Worm (Caenorhabditis elegans): ENCODE data around the gene Y43E12A.3.

Gene Y43E12A.3

DNA sequence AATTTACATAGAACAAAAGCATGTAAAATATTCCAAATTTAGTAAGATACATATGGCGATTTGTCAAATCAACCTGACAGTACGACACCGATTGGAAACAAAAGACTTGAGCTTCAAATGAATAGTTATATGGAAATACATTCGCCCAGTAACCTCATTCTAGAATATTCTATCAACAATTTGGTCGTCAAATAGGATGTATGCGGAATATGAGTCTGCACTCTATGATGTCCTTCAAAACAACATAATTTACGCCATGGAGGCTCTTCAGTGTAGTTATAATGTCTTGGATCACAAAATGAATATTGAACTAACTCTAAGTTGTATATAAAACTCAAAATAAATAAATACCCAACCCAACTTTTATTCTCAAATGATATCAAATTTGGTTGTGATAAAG is 39.0 kb downstream of the Y43E12A.3 start:
- TF ChIP-seq tbx-8 (GFP tag; optimal IDR thresholded peaks at IDR 0.05) (no peak), nhr-237 (tag; optimal IDR thresholded peaks at IDR 0.05) (no peak), pha-4 (tag; optimal IDR thresholded peaks at IDR 0.05) (peak; percentile 7), lsy-2 (tag; optimal IDR thresholded peaks at IDR 0.05) (no peak), nhr-2 (tag; optimal IDR thresholded peaks at IDR 0.05) (no peak), ceh-39 (tag; optimal IDR thresholded peaks at IDR 0.05) (peak; percentile 35), nhr-76 (tag; optimal IDR thresholded peaks at IDR 0.05) (no peak), lin-32 (GFP tag; optimal IDR thresholded peaks at IDR 0.05) (no peak), ces-1 (GFP tag; optimal IDR thresholded peaks at IDR 0.05) (peak; percentile 44), elt-3 (tag; optimal IDR thresholded peaks at IDR 0.05) (no peak)

ce11 chrIV:11027560-11027959 is 39.9 kb downstream of the Y43E12A.3 start:
- TF ChIP-seq elt-1 (tag; optimal IDR thresholded peaks at IDR 0.05; ENCODE audit: borderline replicate concordance, insufficient read depth), result peak; percentile 72
- TF ChIP-seq ceh-83 (GFP tag; optimal IDR thresholded peaks at IDR 0.05), result no peak
- TF ChIP-seq unc-62 (GFP tag; optimal IDR thresholded peaks at IDR 0.05), result peak; percentile 98
- no peak for TF ChIP-seq mab-5 (tag; optimal IDR thresholded peaks at IDR 0.05)
- peak; percentile 38 for TF ChIP-seq elt-3 (tag; optimal IDR thresholded peaks at IDR 0.05)
- TF ChIP-seq ceh-43 (GFP tag; optimal IDR thresholded peaks at IDR 0.05), result no peak
- no peak for TF ChIP-seq nhr-12 (tag; optimal IDR thresholded peaks at IDR 0.05)
- no peak for TF ChIP-seq nhr-2 (tag; optimal IDR thresholded peaks at IDR 0.05)
- TF ChIP-seq flh-1 (GFP tag; optimal IDR thresholded peaks at IDR 0.05), result no peak
- peak; percentile 97 for TF ChIP-seq pha-4 (tag; optimal IDR thresholded peaks at IDR 0.05)
- TF ChIP-seq hlh-1 (tag; optimal IDR thresholded peaks at IDR 0.05), result peak; percentile 6
- TF ChIP-seq tbx-8 (GFP tag; optimal IDR thresholded peaks at IDR 0.05), result no peak
- peak; percentile 42 for TF ChIP-seq unc-120 (tag; optimal IDR thresholded peaks at IDR 0.05; ENCODE audit: poor library complexity, severe bottlenecking)
- no peak for TF ChIP-seq sptf-1 (tag; optimal IDR thresholded peaks at IDR 0.05)
- no peak for TF ChIP-seq unc-39 (tag; optimal IDR thresholded peaks at IDR 0.05)
- TF ChIP-seq blmp-1 (tag; optimal IDR thresholded peaks at IDR 0.05), result no peak
- TF ChIP-seq zip-8 (tag; optimal IDR thresholded peaks at IDR 0.05), result no peak
- TF ChIP-seq snpc-4 (tag; optimal IDR thresholded peaks at IDR 0.05), result no peak
- peak; percentile 72 for TF ChIP-seq ces-1 (GFP tag; optimal IDR thresholded peaks at IDR 0.05)
- no peak for TF ChIP-seq sem-2 (GFP tag; optimal IDR thresholded peaks at IDR 0.05)
- no peak for TF ChIP-seq ham-2 (GFP tag; optimal IDR thresholded peaks at IDR 0.05)
- TF ChIP-seq nhr-76 (tag; optimal IDR thresholded peaks at IDR 0.05), result no peak
- peak; percentile 5 for TF ChIP-seq lin-32 (GFP tag; optimal IDR thresholded peaks at IDR 0.05)
- no peak for TF ChIP-seq ztf-11 (tag; optimal IDR thresholded peaks at IDR 0.05)
- peak; percentile 1 for TF ChIP-seq drap-1 (GFP tag; optimal IDR thresholded peaks at IDR 0.05)
- peak; percentile 80 for TF ChIP-seq mep-1 (tag; optimal IDR thresholded peaks at IDR 0.05)
- peak; percentile 84 for TF ChIP-seq mls-2 (tag; optimal IDR thresholded peaks at IDR 0.05)
- TF ChIP-seq ceh-39 (tag; optimal IDR thresholded peaks at IDR 0.05), result peak; percentile 69
- TF ChIP-seq lin-13 (tag; optimal IDR thresholded peaks at IDR 0.05), result peak; percentile 90
- peak; percentile 23 for TF ChIP-seq M03D4.4 (tag; optimal IDR thresholded peaks at IDR 0.05)
- no peak for TF ChIP-seq nhr-28 (tag; optimal IDR thresholded peaks at IDR 0.05)
- TF ChIP-seq bed-3 (GFP tag; optimal IDR thresholded peaks at IDR 0.05), result no peak
- TF ChIP-seq nhr-237 (tag; optimal IDR thresholded peaks at IDR 0.05), result no peak
- TF ChIP-seq cnd-1 (tag; optimal IDR thresholded peaks at IDR 0.05), result peak; percentile 35
- peak; percentile 71 for TF ChIP-seq lsy-2 (tag; optimal IDR thresholded peaks at IDR 0.05)

DNA sequence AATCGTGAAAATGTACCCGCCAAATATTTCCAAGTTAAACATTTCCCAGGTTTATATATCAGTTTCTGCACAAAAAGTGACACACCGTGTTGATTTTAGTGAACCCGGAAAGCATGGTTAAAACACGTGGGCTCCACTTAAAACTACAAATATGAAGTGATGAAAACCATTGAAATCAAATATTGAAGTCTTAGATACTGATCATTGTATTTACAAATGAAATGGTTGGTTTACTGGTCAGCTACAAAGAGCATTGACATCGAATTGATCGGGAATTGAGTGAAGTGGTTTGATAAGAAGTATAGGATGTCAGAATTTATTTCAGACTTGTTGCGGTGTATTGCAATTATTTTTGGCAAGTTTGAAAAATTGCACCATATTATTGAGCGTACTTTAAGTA is 41.7 kb downstream of the Y43E12A.3 start, which contains the start of gene hrg-5:
TSS of gene hrg-5 (minus strand) at position 17 of the 400 bp plus-strand sequence.
- TF ChIP-seq sem-2 (GFP tag; optimal IDR thresholded peaks at IDR 0.05) (no peak), ham-2 (GFP tag; optimal IDR thresholded peaks at IDR 0.05) (no peak), unc-39 (tag; optimal IDR thresholded peaks at IDR 0.05) (no peak), pha-4 (tag; optimal IDR thresholded peaks at IDR 0.05) (no peak), lin-32 (GFP tag; optimal IDR thresholded peaks at IDR 0.05) (no peak), nhr-28 (tag; optimal IDR thresholded peaks at IDR 0.05) (no peak), tbx-8 (GFP tag; optimal IDR thresholded peaks at IDR 0.05) (no peak), lin-13 (tag; optimal IDR thresholded peaks at IDR 0.05) (no peak), sptf-1 (tag; optimal IDR thresholded peaks at IDR 0.05) (no peak)

- no peak for TF ChIP-seq lin-13 (tag; optimal IDR thresholded peaks at IDR 0.05)
- TF ChIP-seq drap-1 (GFP tag; optimal IDR thresholded peaks at IDR 0.05), result no peak
- TF ChIP-seq nhr-28 (tag; optimal IDR thresholded peaks at IDR 0.05), result no peak
- no peak for TF ChIP-seq cnd-1 (tag; optimal IDR thresholded peaks at IDR 0.05)
These were observed 42.4 kb downstream of the Y43E12A.3 start for ce11 chrIV:11030117-11030516.
